Worm (Caenorhabditis elegans): Measurements from ENCODE around the gene pro-2.

The pro-2 gene

ce11 chrII:10308726-10309125 lies 36.2 kb downstream of the pro-2 start, which contains the start of gene gcy-4:
Gene gcy-4 (minus strand): TSS chrII:10308826.
- TF ChIP-seq zag-1 (tag; optimal IDR thresholded peaks at IDR 0.05) = no peak
- no peak for TF ChIP-seq R02D3.7 (tag; optimal IDR thresholded peaks at IDR 0.05)
- TF ChIP-seq lsy-12 (tag; optimal IDR thresholded peaks at IDR 0.05) = no peak
- no peak for TF ChIP-seq mdl-1 (tag; optimal IDR thresholded peaks at IDR 0.05)
- no peak for TF ChIP-seq unc-62 (GFP tag; optimal IDR thresholded peaks at IDR 0.05)
- no peak for TF ChIP-seq ceh-28 (tag; optimal IDR thresholded peaks at IDR 0.05)
- no peak for TF ChIP-seq fkh-2 (tag; optimal IDR thresholded peaks at IDR 0.05)
- TF ChIP-seq aly-2 (tag; optimal IDR thresholded peaks at IDR 0.05) = no peak
- TF ChIP-seq lin-39 (tag; optimal IDR thresholded peaks at IDR 0.05) = no peak
- no peak for TF ChIP-seq ztf-11 (tag; optimal IDR thresholded peaks at IDR 0.05)
- no peak for TF ChIP-seq nhr-76 (tag; optimal IDR thresholded peaks at IDR 0.05)
- no peak for TF ChIP-seq ceh-16 (tag; optimal IDR thresholded peaks at IDR 0.05)
- no peak for TF ChIP-seq mml-1 (tag; optimal IDR thresholded peaks at IDR 0.05)
- TF ChIP-seq nhr-43 (tag; optimal IDR thresholded peaks at IDR 0.05; ENCODE audit: poor library complexity, severe bottlenecking) = no peak
- no peak for TF ChIP-seq ztf-4 (tag; optimal IDR thresholded peaks at IDR 0.05)
- no peak for TF ChIP-seq elt-3 (tag; optimal IDR thresholded peaks at IDR 0.05)

DNA sequence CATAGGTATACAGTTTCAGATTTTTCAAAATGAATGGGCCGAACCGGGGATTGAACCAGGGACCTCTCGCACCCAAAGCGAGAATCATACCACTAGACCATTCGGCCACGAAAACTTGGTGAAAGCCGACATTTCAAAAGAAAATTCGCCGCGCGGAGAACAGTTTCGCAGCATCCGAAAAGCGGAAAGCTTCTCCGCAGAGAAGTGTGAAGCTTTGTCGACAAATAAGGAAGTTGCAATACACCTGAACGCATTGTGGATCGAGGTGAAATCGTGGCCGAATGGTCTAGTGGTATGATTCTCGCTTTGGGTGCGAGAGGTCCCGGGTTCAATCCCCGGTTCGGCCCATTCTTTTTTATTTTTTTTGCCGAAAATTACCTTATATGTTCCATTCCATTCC lies 40.2 kb downstream of the pro-2 start:
- TF ChIP-seq nhr-25 (tag; optimal IDR thresholded peaks at IDR 0.05) = peak; percentile 13

- TF ChIP-seq R02D3.7 (tag; optimal IDR thresholded peaks at IDR 0.05) (peak; percentile 60), lin-15B (tag; optimal IDR thresholded peaks at IDR 0.05) (peak; percentile 60), eor-1 (tag; optimal IDR thresholded peaks at IDR 0.05) (no peak), elt-2 (tag; optimal IDR thresholded peaks at IDR 0.05) (peak; percentile 54), nhr-23 (tag; optimal IDR thresholded peaks at IDR 0.05) (peak; percentile 61), aly-2 (tag; optimal IDR thresholded peaks at IDR 0.05) (no peak), ceh-28 (tag; optimal IDR thresholded peaks at IDR 0.05) (peak; percentile 52), pqm-1 (tag; optimal IDR thresholded peaks at IDR 0.05) (peak; percentile 75), lin-39 (tag; optimal IDR thresholded peaks at IDR 0.05) (peak; percentile 58), pha-4 (tag; optimal IDR thresholded peaks at IDR 0.05) (peak; percentile 81), fkh-10 (GFP tag; optimal IDR thresholded peaks at IDR 0.05) (no peak), snpc-4 (tag; optimal IDR thresholded peaks at IDR 0.05) (no peak), nhr-25 (tag; optimal IDR thresholded peaks at IDR 0.05) (peak; percentile 31), hmg-11 (tag; optimal IDR thresholded peaks at IDR 0.05) (peak; percentile 86), nfya-1 (tag; optimal IDR thresholded peaks at IDR 0.05; ENCODE audit: insufficient read depth) (peak; percentile 70), ama-1 (optimal IDR thresholded peaks at IDR 0.05) (peak; percentile 61), nhr-43 (tag; optimal IDR thresholded peaks at IDR 0.05; ENCODE audit: poor library complexity, severe bottlenecking) (peak; percentile 72), lsy-12 (tag; optimal IDR thresholded peaks at IDR 0.05) (peak; percentile 37)
These were observed 41.2 kb downstream of the pro-2 start, which contains the start of gene vha-9 for ce11 chrII:10303663-10304115. Gene vha-9 (minus strand): TSS chrII:10303713.

ce11 chrII:10302646-10303045 lies 42.3 kb downstream of the pro-2 start, which contains the start of gene clpp-1:
Gene clpp-1 (minus strand): TSS chrII:10302842.
- TF ChIP-seq elt-2 (tag; optimal IDR thresholded peaks at IDR 0.05) (peak; percentile 50), ceh-9 (tag; optimal IDR thresholded peaks at IDR 0.05) (no peak), ceh-28 (tag; optimal IDR thresholded peaks at IDR 0.05) (no peak), ceh-82 (tag; optimal IDR thresholded peaks at IDR 0.05) (no peak), elt-1 (tag; optimal IDR thresholded peaks at IDR 0.05) (no peak), mdl-1 (tag; optimal IDR thresholded peaks at IDR 0.05) (no peak), snpc-4 (tag; optimal IDR thresholded peaks at IDR 0.05) (no peak), ama-1 (optimal IDR thresholded peaks at IDR 0.05) (peak; percentile 75), tbx-2 (tag; optimal IDR thresholded peaks at IDR 0.05) (no peak), jun-1 (tag; optimal IDR thresholded peaks at IDR 0.05) (no peak)

DNA sequence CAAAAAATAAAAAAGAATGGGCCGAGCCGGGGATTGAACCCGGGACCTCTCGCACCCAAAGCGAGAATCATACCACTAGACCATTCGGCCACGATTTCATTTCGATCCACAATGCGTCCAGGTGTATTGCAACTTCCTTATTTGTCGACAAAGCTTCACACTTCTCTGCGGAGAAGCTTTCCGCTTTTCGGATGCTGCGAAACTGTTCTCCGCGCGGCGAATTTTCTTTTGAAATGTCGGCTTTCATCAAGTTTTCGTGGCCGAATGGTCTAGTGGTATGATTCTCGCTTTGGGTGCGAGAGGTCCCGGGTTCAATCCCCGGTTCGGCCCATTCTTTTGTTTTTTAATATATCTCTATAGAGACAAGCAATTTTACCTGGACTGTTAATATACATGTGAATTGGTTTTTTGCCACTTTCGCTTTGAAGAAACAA lies 42.8 kb downstream of the pro-2 start:
- peak; percentile 31 for TF ChIP-seq tbx-2 (tag; optimal IDR thresholded peaks at IDR 0.05)
- TF ChIP-seq nhr-43 (tag; optimal IDR thresholded peaks at IDR 0.05; ENCODE audit: poor library complexity, severe bottlenecking) = peak; percentile 64

Data from whole organism, L3 larva.